Fruit fly (Drosophila melanogaster): ENCODE data around the gene CG31709.

Gene CG31709

DNA sequence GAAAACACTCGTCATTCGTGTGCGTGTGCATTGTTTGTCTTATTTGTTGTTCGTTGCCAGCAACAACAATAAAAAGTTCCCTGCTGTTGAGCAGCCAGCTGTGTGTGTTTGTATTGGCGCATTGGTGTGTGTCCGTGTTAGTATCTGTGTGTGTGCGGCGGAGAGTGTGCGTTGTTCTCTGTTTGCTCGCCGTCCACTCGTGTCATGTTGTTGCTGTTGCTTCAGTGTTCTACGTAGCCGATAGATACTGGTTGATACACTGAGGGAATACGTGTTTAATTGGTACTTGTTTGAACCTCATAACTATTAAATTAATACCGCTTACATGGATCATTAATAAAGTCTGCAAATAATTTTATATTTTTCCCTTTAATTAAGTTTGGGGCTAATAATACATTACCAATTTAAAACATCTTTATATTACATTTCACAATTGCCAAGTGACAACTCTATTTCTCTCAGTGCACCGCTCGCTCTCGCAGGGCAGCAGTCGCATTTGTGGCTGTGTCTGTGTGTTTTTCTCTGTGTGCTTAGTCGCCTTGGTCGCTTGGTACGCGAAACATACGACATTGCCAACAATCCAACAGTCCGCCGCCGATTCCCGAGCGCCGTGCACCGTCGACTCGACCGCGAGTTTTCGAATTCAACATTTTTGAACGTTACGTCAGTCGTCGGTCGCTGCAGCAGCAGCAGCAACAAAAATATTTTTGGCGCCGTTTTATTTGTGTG lies 10.9 kb downstream of the CG31709 start, which contains the start of gene brwl (continued):
- TF ChIP-seq CG10654 (GFP tag; optimal IDR thresholded peaks at IDR 0.05) (peak; percentile 99), Vsx1 (GFP tag; optimal IDR thresholded peaks at IDR 0.05) (peak; percentile 98), lmd (GFP tag; IDR thresholded peaks at IDR 0.05) (peak; percentile 99), CG32532 (GFP tag; IDR thresholded peaks at IDR 0.05) (peak; percentile 98), vvl (GFP tag; IDR thresholded peaks at IDR 0.05) (peak; percentile 99), NK7.1 (GFP tag; optimal IDR thresholded peaks at IDR 0.05) (peak; percentile 96), CG18476 (GFP tag; optimal IDR thresholded peaks at IDR 0.05) (peak; percentile 98), lab (GFP tag; optimal IDR thresholded peaks at IDR 0.05) (peak; percentile 99), CG7928 (GFP tag; optimal IDR thresholded peaks at IDR 0.05) (peak; percentile 83), Mrtf (GFP tag; IDR thresholded peaks at IDR 0.05) (peak; percentile 98), sug (tag; optimal IDR thresholded peaks at IDR 0.05) (peak; percentile 97), grau (tag; optimal IDR thresholded peaks at IDR 0.05) (peak; percentile 98), nom (GFP tag; optimal IDR thresholded peaks at IDR 0.05) (peak; percentile 93), CG8089 (GFP tag; optimal IDR thresholded peaks at IDR 0.05) (peak; percentile 96), CG43689 (GFP tag; IDR thresholded peaks at IDR 0.05) (peak; percentile 93), chif (GFP tag; optimal IDR thresholded peaks at IDR 0.05) (peak; percentile 99), Dll (GFP tag; IDR thresholded peaks at IDR 0.05; ENCODE audit: partially characterized antibody) (no peak), dimm (GFP tag; IDR thresholded peaks at IDR 0.05) (peak; percentile 94), hbn (GFP tag; IDR thresholded peaks at IDR 0.05; ENCODE audit: partially characterized antibody) (no peak), esg (GFP tag; conservative IDR thresholded peaks at IDR 0.05) (peak; percentile 98), Xrp1 (GFP tag; IDR thresholded peaks at IDR 0.05) (peak; percentile 99), CG18599 (GFP tag; optimal IDR thresholded peaks at IDR 0.05) (peak; percentile 99), ken (GFP tag; IDR thresholded peaks at IDR 0.05) (peak; percentile 96), chm (GFP tag; IDR thresholded peaks at IDR 0.05) (peak; percentile 95), emc (GFP tag; optimal IDR thresholded peaks at IDR 0.05) (peak; percentile 94), CG2199 (GFP tag; IDR thresholded peaks at IDR 0.05) (peak; percentile 98), schlank (tag; optimal IDR thresholded peaks at IDR 0.05) (peak; percentile 92), ttk (GFP tag; IDR thresholded peaks at IDR 0.05) (peak; percentile 98), Mad (GFP tag; optimal IDR thresholded peaks at IDR 0.05) (peak; percentile 97), ap (GFP tag; IDR thresholded peaks at IDR 0.05) (peak; percentile 97), CG8765 (GFP tag; IDR thresholded peaks at IDR 0.05) (peak; percentile 92), gsb-n (tag; optimal IDR thresholded peaks at IDR 0.05) (peak; percentile 99), gsb (GFP tag; IDR thresholded peaks at IDR 0.05) (peak; percentile 96), prd (optimal IDR thresholded peaks at IDR 0.05) (no peak), prd (GFP tag; IDR thresholded peaks at IDR 0.05) (peak; percentile 99), CG31224 (GFP tag; IDR thresholded peaks at IDR 0.05) (peak; percentile 96), Atf6 (GFP tag; IDR thresholded peaks at IDR 0.05) (peak; percentile 99), CG18011 (GFP tag; optimal IDR thresholded peaks at IDR 0.05) (peak; percentile 91), abd-A (tag; optimal IDR thresholded peaks at IDR 0.05) (peak; percentile 91), CG10366 (GFP tag; IDR thresholded peaks at IDR 0.05) (peak; percentile 98), CG3838 (GFP tag; optimal IDR thresholded peaks at IDR 0.05) (peak; percentile 100), croc (GFP tag; conservative IDR thresholded peaks at IDR 0.05) (peak; percentile 98), BEAF-32 (GFP tag; optimal IDR thresholded peaks at IDR 0.05) (peak; percentile 45), vnd (GFP tag; IDR thresholded peaks at IDR 0.05; ENCODE audit: partially characterized antibody) (no peak), Six4 (GFP tag; optimal IDR thresholded peaks at IDR 0.05) (peak; percentile 99), CG10462 (GFP tag; optimal IDR thresholded peaks at IDR 0.05) (peak; percentile 99), CG9727 (GFP tag; optimal IDR thresholded peaks at IDR 0.05) (peak; percentile 100), Mes4 (GFP tag; optimal IDR thresholded peaks at IDR 0.05) (peak; percentile 98), CG13296 (GFP tag; optimal IDR thresholded peaks at IDR 0.05) (peak; percentile 99), hth (optimal IDR thresholded peaks at IDR 0.05) (no peak)

Data from whole organism, embryonic.